Fruit fly (Drosophila melanogaster) Kc167 (cell line): Measurements from ENCODE around the gene tal-AA.

Source experiments
- Myc ChIP-seq: fragments of >200 bp; optimal IDR thresholded peaks from 2 replicates; lab custom pipeline; 2017; ENCODE audit warnings: missing external identifiers
- Sin3A ChIP-seq: fragments of >200 bp; optimal IDR thresholded peaks from 2 replicates; lab custom pipeline; 2018; ENCODE audit warnings: missing external identifiers
- h ChIP-seq: fragments of >200 bp; optimal IDR thresholded peaks from 3 replicates; lab custom pipeline; 2018; ENCODE audit warnings: missing external identifiers
- insv ChIP-seq: fragments of >200 bp; optimal IDR thresholded peaks from 3 replicates; lab custom pipeline; 2018; ENCODE audit warnings: missing external identifiers
- psq ChIP-seq: fragments of >200 bp; optimal IDR thresholded peaks from 2 replicates; lab custom pipeline; 2017; ENCODE audit warnings: missing external identifiers
- ttk ChIP-seq: sonication (Bioruptor generic); optimal IDR thresholded peaks from 2 replicates; lab custom pipeline; 2017; ENCODE audit warnings: missing external identifiers

tal-AA gene

dm6 chr3R:13797269-13797677, 15.6 kb upstream of the tal-AA start:
- TF ChIP-seq insv (lab: Kevin White, UChicago) (no peak), psq (no peak), h (lab: Kevin White, UChicago) (no peak), ttk (lab: Kevin White, UChicago) (no peak), Sin3A (lab: Kevin White, UChicago) (no peak), Myc (lab: Kevin White, UChicago) (no peak)

- TF ChIP-seq psq (no peak), insv (lab: Kevin White, UChicago) (no peak), Sin3A (lab: Kevin White, UChicago) (no peak), h (lab: Kevin White, UChicago) (no peak), ttk (lab: Kevin White, UChicago) (no peak), Myc (lab: Kevin White, UChicago) (no peak)
Observed at dm6 chr3R:13797823-13798446, 15.0 kb upstream of the tal-AA start.

dm6 chr3R:13799567-13800429, 13.1 kb upstream of the tal-AA start:
- TF ChIP-seq psq: no peak
- no peak for TF ChIP-seq insv (lab: Kevin White, UChicago)
- no peak for TF ChIP-seq Myc (lab: Kevin White, UChicago)
- no peak for TF ChIP-seq Sin3A (lab: Kevin White, UChicago)
- no peak for TF ChIP-seq h (lab: Kevin White, UChicago)
- TF ChIP-seq ttk (lab: Kevin White, UChicago): no peak

- TF ChIP-seq h (lab: Kevin White, UChicago) (no peak), ttk (lab: Kevin White, UChicago) (no peak), Sin3A (lab: Kevin White, UChicago) (no peak), psq (no peak), Myc (lab: Kevin White, UChicago) (no peak), insv (lab: Kevin White, UChicago) (no peak)
Observed at dm6 chr3R:13800430-13800848, 12.5 kb upstream of the tal-AA start.

- no peak for TF ChIP-seq insv (lab: Kevin White, UChicago)
- no peak for TF ChIP-seq Sin3A (lab: Kevin White, UChicago)
- TF ChIP-seq psq: no peak
- TF ChIP-seq Myc (lab: Kevin White, UChicago): no peak
- no peak for TF ChIP-seq h (lab: Kevin White, UChicago)
- no peak for TF ChIP-seq ttk (lab: Kevin White, UChicago)
Observed at dm6 chr3R:13801184-13802056, 11.5 kb upstream of the tal-AA start.

dm6 chr3R:13802057-13802817, 10.7 kb upstream of the tal-AA start:
- TF ChIP-seq Sin3A (lab: Kevin White, UChicago): no peak
- TF ChIP-seq Myc (lab: Kevin White, UChicago): no peak
- TF ChIP-seq psq: no peak
- TF ChIP-seq ttk (lab: Kevin White, UChicago): no peak
- TF ChIP-seq insv (lab: Kevin White, UChicago): no peak
- TF ChIP-seq h (lab: Kevin White, UChicago): no peak

- TF ChIP-seq insv (lab: Kevin White, UChicago) (no peak), psq (no peak), ttk (lab: Kevin White, UChicago) (no peak), Sin3A (lab: Kevin White, UChicago) (no peak), h (lab: Kevin White, UChicago) (no peak), Myc (lab: Kevin White, UChicago) (no peak)
Observed at dm6 chr3R:13803185-13803887, 9.6 kb upstream of the tal-AA start.

- no peak for TF ChIP-seq Sin3A (lab: Kevin White, UChicago)
- TF ChIP-seq h (lab: Kevin White, UChicago): no peak
- TF ChIP-seq insv (lab: Kevin White, UChicago): no peak
- TF ChIP-seq psq: no peak
- TF ChIP-seq Myc (lab: Kevin White, UChicago): no peak
- TF ChIP-seq ttk (lab: Kevin White, UChicago): no peak
Observed at dm6 chr3R:13803892-13804710, 8.8 kb upstream of the tal-AA start.

dm6 chr3R:13804971-13805603, 7.8 kb upstream of the tal-AA start:
- TF ChIP-seq psq (no peak), Myc (lab: Kevin White, UChicago) (no peak), insv (lab: Kevin White, UChicago) (no peak), h (lab: Kevin White, UChicago) (no peak), Sin3A (lab: Kevin White, UChicago) (no peak), ttk (lab: Kevin White, UChicago) (no peak)
